Worm (Caenorhabditis elegans) whole organism, L1 larva: ENCODE results near the gene F37C12.18.

Source experiments
- C04F5.9 ChIP-seq: sonication (generic microtip); optimal IDR thresholded peaks from 2 replicates; lab custom pipeline; 2016; ENCODE audit warnings: missing genetic modification characterization, missing compliant biosample characterization
- C34B4.2 ChIP-seq: sonication (generic microtip); optimal IDR thresholded peaks from 2 replicates; lab custom pipeline; 2017; ENCODE audit warnings: mild to moderate bottlenecking, missing genetic modification characterization, missing compliant biosample characterization
- F16B12.6 ChIP-seq: fragments of 150-350 bp; optimal IDR thresholded peaks from 2 replicates; lab custom pipeline; 2014; ENCODE audit warnings: missing biosample characterization, missing genetic modification characterization
- Y116A8C.19 ChIP-seq: sonication (generic microtip); optimal IDR thresholded peaks from 2 replicates; lab custom pipeline; 2016; ENCODE audit warnings: missing compliant biosample characterization, missing genetic modification characterization, borderline replicate concordance
- aha-1 ChIP-seq: fragments of 150-350 bp; optimal IDR thresholded peaks from 2 replicates; lab custom pipeline; 2014; ENCODE audit warnings: missing biosample characterization, missing genetic modification characterization
- alr-1 ChIP-seq: fragments of 200-800 bp; sonication (Bioruptor generic); optimal IDR thresholded peaks from 2 replicates; lab custom pipeline; 2018; ENCODE audit warnings: borderline replicate concordance, mild to moderate bottlenecking, missing genetic modification characterization, missing compliant biosample characterization
- ceh-63 ChIP-seq: fragments of 200-800 bp; sonication (Bioruptor generic); optimal IDR thresholded peaks from 2 replicates; lab custom pipeline; 2018; ENCODE audit warnings: mild to moderate bottlenecking, missing genetic modification characterization, missing compliant biosample characterization
- ceh-8 ChIP-seq: fragments of 200-800 bp; sonication (Bioruptor generic); optimal IDR thresholded peaks from 2 replicates; lab custom pipeline; 2018; ENCODE audit warnings: mild to moderate bottlenecking, missing genetic modification characterization, moderate library complexity, missing compliant biosample characterization
- ceh-88 ChIP-seq: fragments of 200-800 bp; sonication (Bioruptor generic); IDR thresholded peaks from 2 replicates; pipeline ENCODE4 v1.3.6; 2022; ENCODE audit warnings: missing genetic modification characterization, missing compliant biosample characterization
- ceh-90 ChIP-seq: sonication (generic microtip); optimal IDR thresholded peaks from 2 replicates; lab custom pipeline; 2016; ENCODE audit warnings: missing genetic modification characterization, missing compliant biosample characterization
- ces-1 ChIP-seq: fragments of 150-350 bp; optimal IDR thresholded peaks from 2 replicates; lab custom pipeline; 2014; ENCODE audit warnings: missing biosample characterization, missing genetic modification reagents, missing genetic modification characterization
- dpl-1 ChIP-seq, 3 experiments: fragments of 150-350 bp in 2 of 3; sonication (generic microtip) in 1 of 3; optimal IDR thresholded peaks; 2 replicates each; lab custom pipeline; 2014 to 2017; ENCODE audit warnings: missing biosample characterization in 3 of 3, missing genetic modification characterization in 3 of 3, missing genetic modification reagents in 3 of 3
- dsc-1 ChIP-seq: sonication (generic microtip); optimal IDR thresholded peaks from 2 replicates; lab custom pipeline; 2016; ENCODE audit warnings: mild to moderate bottlenecking, missing genetic modification characterization, missing compliant biosample characterization
- efl-3 ChIP-seq: fragments of 200-800 bp; sonication (Bioruptor generic); optimal IDR thresholded peaks from 2 replicates; lab custom pipeline; 2018; ENCODE audit warnings: mild to moderate bottlenecking, missing genetic modification characterization, missing compliant biosample characterization
- egl-13 ChIP-seq: sonication (generic microtip); optimal IDR thresholded peaks from 2 replicates; lab custom pipeline; 2016; ENCODE audit warnings: missing genotype, missing genetic modification reagents, missing genetic modification characterization, missing compliant biosample characterization
- egl-27 ChIP-seq, 2 experiments: fragments of 150-350 bp in 1 of 2; sonication (generic microtip); optimal IDR thresholded peaks; 3 replicates each; lab custom pipeline; 2017 to 2018; ENCODE audit warnings: missing biosample characterization in 2 of 2, missing genetic modification characterization in 2 of 2, missing genetic modification reagents in 2 of 2
- elt-2 ChIP-seq: sonication (generic microtip); optimal IDR thresholded peaks from 2 replicates; lab custom pipeline; 2016; ENCODE audit warnings: missing genetic modification characterization, mild to moderate bottlenecking, inconsistent platforms, missing compliant biosample characterization, missing genetic modification reagents
- ets-5 ChIP-seq: fragments of 200-800 bp; sonication (Bioruptor generic); IDR thresholded peaks from 2 replicates; pipeline ENCODE4 v1.3.6; 2022; ENCODE audit warnings: missing genetic modification characterization, missing compliant biosample characterization
- fkh-8 ChIP-seq: sonication (generic microtip); optimal IDR thresholded peaks from 2 replicates; lab custom pipeline; 2016; ENCODE audit warnings: mild to moderate bottlenecking, missing genetic modification characterization, missing compliant biosample characterization
- fos-1 ChIP-seq: fragments of 150-350 bp; optimal IDR thresholded peaks from 2 replicates; lab custom pipeline; 2014; ENCODE audit warnings: missing biosample characterization, missing genetic modification characterization
- hpl-2 ChIP-seq: fragments of 150-350 bp; optimal IDR thresholded peaks from 2 replicates; lab custom pipeline; 2014; ENCODE audit warnings: missing biosample characterization, missing genetic modification reagents, missing genetic modification characterization
- irx-1 ChIP-seq: sonication (generic microtip); optimal IDR thresholded peaks from 2 replicates; lab custom pipeline; 2016; ENCODE audit warnings: missing genetic modification characterization, missing compliant biosample characterization
- jun-1 ChIP-seq: fragments of 150-350 bp; optimal IDR thresholded peaks from 2 replicates; lab custom pipeline; 2014; ENCODE audit warnings: missing biosample characterization, missing genetic modification reagents, missing genetic modification characterization
- lin-35 ChIP-seq, 2 experiments: fragments of 150-350 bp; optimal IDR thresholded peaks; 2 replicates each; lab custom pipeline; 2014; ENCODE audit warnings: missing biosample characterization in 2 of 2, missing genetic modification characterization in 2 of 2, missing genetic modification reagents in 2 of 2
- lin-39 ChIP-seq: fragments of 150-350 bp; optimal IDR thresholded peaks from 2 replicates; lab custom pipeline; 2014; ENCODE audit warnings: missing biosample characterization, missing genetic modification reagents, missing genetic modification characterization
- lir-3 ChIP-seq: sonication (generic microtip); optimal IDR thresholded peaks from 2 replicates; lab custom pipeline; 2016; ENCODE audit warnings: mild to moderate bottlenecking, missing genetic modification characterization, moderate library complexity, missing compliant biosample characterization; ENCODE audit not compliant: poor library complexity
- lsy-2 ChIP-seq, 2 experiments: fragments of 150-350 bp; optimal IDR thresholded peaks; 2 replicates each; lab custom pipeline; 2014; ENCODE audit warnings: missing biosample characterization in 2 of 2, missing genetic modification characterization in 2 of 2
- mab-9 ChIP-seq: fragments of 200-800 bp; sonication (Bioruptor generic); IDR thresholded peaks from 2 replicates; pipeline ENCODE4 v1.3.6; 2022; ENCODE audit warnings: missing genetic modification reagents, missing genetic modification characterization, missing compliant biosample characterization
- mef-2 ChIP-seq: fragments of 150-350 bp; optimal IDR thresholded peaks from 2 replicates; lab custom pipeline; 2014; ENCODE audit warnings: missing biosample characterization, missing genetic modification characterization
- nhr-11 ChIP-seq: fragments of 150-350 bp; optimal IDR thresholded peaks from 2 replicates; lab custom pipeline; 2014; ENCODE audit warnings: missing biosample characterization, missing genetic modification characterization
- nhr-47 ChIP-seq: sonication (generic microtip); optimal IDR thresholded peaks from 2 replicates; lab custom pipeline; 2016; ENCODE audit warnings: mild to moderate bottlenecking, missing genetic modification characterization, moderate library complexity, missing compliant biosample characterization
- nhr-71 ChIP-seq: sonication (generic microtip); optimal IDR thresholded peaks from 2 replicates; lab custom pipeline; 2016; ENCODE audit warnings: mild to moderate bottlenecking, missing genetic modification characterization, moderate library complexity, missing compliant biosample characterization
- nhr-77 ChIP-seq: fragments of 150-350 bp; optimal IDR thresholded peaks from 2 replicates; lab custom pipeline; 2014; ENCODE audit warnings: missing biosample characterization, missing genetic modification characterization
- nhr-84 ChIP-seq: sonication (generic microtip); optimal IDR thresholded peaks from 2 replicates; lab custom pipeline; 2017; ENCODE audit warnings: missing biosample characterization, missing genetic modification characterization
- nhr-85 ChIP-seq: sonication (generic microtip); peaks from one replicate; lab custom pipeline; 2016; ENCODE audit warnings: missing genetic modification characterization, inconsistent platforms, missing compliant biosample characterization
- nhr-90 ChIP-seq: sonication (generic microtip); optimal IDR thresholded peaks from 2 replicates; lab custom pipeline; 2016; ENCODE audit warnings: mild to moderate bottlenecking, missing genetic modification characterization, missing compliant biosample characterization; ENCODE audit not compliant: poor library complexity
- pag-3 ChIP-seq: sonication (generic microtip); optimal IDR thresholded peaks from 2 replicates; lab custom pipeline; 2017; ENCODE audit warnings: missing genetic modification characterization, mild to moderate bottlenecking, missing compliant biosample characterization, antibody characterized with exemption, borderline replicate concordance; ENCODE audit not compliant: insufficient read depth
- pqm-1 ChIP-seq: sonication (generic microtip); optimal IDR thresholded peaks from 3 replicates; lab custom pipeline; 2017; ENCODE audit warnings: missing biosample characterization, missing genetic modification characterization
- rnt-1 ChIP-seq: sonication (generic microtip); optimal IDR thresholded peaks from 2 replicates; lab custom pipeline; 2016; ENCODE audit warnings: mild to moderate bottlenecking, missing genetic modification characterization, moderate library complexity, missing compliant biosample characterization
- snu-23 ChIP-seq: sonication (generic microtip); optimal IDR thresholded peaks from 2 replicates; lab custom pipeline; 2016; ENCODE audit warnings: missing genetic modification characterization, missing compliant biosample characterization
- sox-4 ChIP-seq: sonication (generic microtip); optimal IDR thresholded peaks from 2 replicates; lab custom pipeline; 2016; ENCODE audit warnings: missing genetic modification characterization, missing compliant biosample characterization
- sptf-1 ChIP-seq: fragments of 150-350 bp; optimal IDR thresholded peaks from 2 replicates; lab custom pipeline; 2014; ENCODE audit warnings: missing biosample characterization, missing genetic modification characterization
- tbx-2 ChIP-seq: sonication (generic microtip); optimal IDR thresholded peaks from 2 replicates; lab custom pipeline; 2016; ENCODE audit warnings: missing genetic modification characterization, missing compliant biosample characterization
- unc-30 ChIP-seq: sonication (generic microtip); optimal IDR thresholded peaks from 2 replicates; lab custom pipeline; 2017; ENCODE audit warnings: missing biosample characterization, missing genetic modification characterization
- unc-86 ChIP-seq: sonication (generic microtip); optimal IDR thresholded peaks from 2 replicates; lab custom pipeline; 2016; ENCODE audit warnings: missing genetic modification characterization, missing compliant biosample characterization
- vab-15 ChIP-seq: sonication (generic microtip); optimal IDR thresholded peaks from 2 replicates; lab custom pipeline; 2017; ENCODE audit warnings: missing genotype, mild to moderate bottlenecking, missing genetic modification characterization, missing compliant biosample characterization
- xbp-1 ChIP-seq: sonication (generic microtip); optimal IDR thresholded peaks from 2 replicates; lab custom pipeline; 2016; ENCODE audit warnings: missing genetic modification characterization, missing compliant biosample characterization
- zag-1 ChIP-seq: fragments of 150-350 bp; optimal IDR thresholded peaks from 2 replicates; lab custom pipeline; 2014; ENCODE audit warnings: missing biosample characterization, missing genetic modification characterization
- ztf-4 ChIP-seq: fragments of 150-350 bp; optimal IDR thresholded peaks from 2 replicates; lab custom pipeline; 2014; ENCODE audit warnings: missing biosample characterization, missing genetic modification characterization

The F37C12.18 gene

DNA sequence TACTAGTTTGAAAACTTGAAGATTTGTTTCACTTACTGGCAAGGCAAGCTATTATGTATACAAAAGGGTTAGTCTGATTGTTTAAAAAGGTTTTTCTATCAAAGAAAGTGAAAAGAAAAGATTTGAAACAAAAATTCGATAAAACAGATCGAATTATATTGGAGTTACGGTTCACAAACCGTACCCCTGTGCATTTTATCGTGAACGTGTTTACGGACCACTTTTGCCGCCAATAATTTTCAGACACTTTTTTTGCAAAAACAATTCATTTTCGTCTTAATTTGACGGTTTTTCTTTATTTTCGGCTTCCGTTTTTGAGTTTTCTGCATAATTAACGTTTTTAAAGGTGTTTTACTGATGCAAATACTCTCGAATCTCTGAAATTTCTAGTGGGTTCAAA lies 29.9 kb downstream of the F37C12.18 start:
- TF ChIP-seq aha-1 (tag; lab: Kevin White, UChicago) (no peak), elt-2 (tag; lab: Kevin White, UChicago) (no peak), Y116A8C.19 (tag; lab: Kevin White, UChicago) (no peak), fkh-8 (tag; lab: Kevin White, UChicago) (no peak), F16B12.6 (tag; lab: Kevin White, UChicago) (no peak), nhr-84 (tag; lab: Kevin White, UChicago) (no peak), mab-9 (no peak)

DNA sequence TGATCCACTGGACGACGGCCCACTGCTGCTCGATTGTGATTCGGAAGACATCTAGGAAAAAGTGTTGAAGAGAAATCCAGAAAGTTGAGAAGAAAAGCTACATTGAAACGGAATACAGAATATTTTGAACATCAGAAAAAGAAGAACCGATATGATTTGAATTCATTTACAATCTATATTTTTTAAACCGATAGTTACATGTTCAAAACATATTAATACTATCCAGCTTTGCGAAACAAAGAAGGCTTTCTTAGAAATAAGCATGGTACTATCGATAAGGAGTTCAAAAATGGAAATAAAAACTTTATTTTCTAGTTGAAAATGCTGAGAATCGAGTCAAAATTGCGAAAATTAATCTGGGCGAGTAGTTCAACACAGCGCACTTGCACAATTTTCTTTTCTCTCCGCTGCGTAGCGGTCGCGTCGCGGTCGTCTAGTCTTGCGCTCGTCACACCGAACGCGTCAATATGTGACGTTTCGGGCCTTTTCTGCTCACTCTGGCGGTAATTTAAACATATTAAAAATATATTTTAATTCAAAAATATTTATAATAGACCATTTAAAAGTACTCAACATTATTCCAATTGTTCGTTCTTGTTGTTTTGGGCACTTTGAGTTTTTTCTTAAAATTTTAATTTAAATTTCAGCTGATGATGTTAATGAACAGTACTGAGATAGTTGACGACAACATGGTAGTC lies 33.0 kb downstream of the F37C12.18 start, which contains the start of the genes syf-2 and K04G7.1:
Gene syf-2, minus strand, starts transcription at position 51 of the 698 bp plus-strand sequence.
Gene K04G7.1, plus strand, starts transcription at position 648 of the 698 bp plus-strand sequence.
- TF ChIP-seq irx-1 (tag; lab: Kevin White, UChicago) (peak; percentile 70), efl-3 (GFP tag; lab: Kevin White, UChicago) (no peak), fos-1 (tag; lab: Kevin White, UChicago) (peak; percentile 34), jun-1 (peak; percentile 86), nhr-77 (tag; lab: Kevin White, UChicago) (peak; percentile 89), unc-30 (tag; lab: Kevin White, UChicago) (no peak), ces-1 (GFP tag; lab: Kevin White, UChicago) (no peak), ceh-63 (GFP tag; lab: Kevin White, UChicago) (no peak), nhr-47 (tag; lab: Kevin White, UChicago) (peak; percentile 90), hpl-2 (GFP tag; lab: Kevin White, UChicago) (peak; percentile 52), ceh-8 (GFP tag; lab: Kevin White, UChicago) (peak; percentile 46), C04F5.9 (peak; percentile 64), egl-13 (tag; lab: Kevin White, UChicago) (peak; percentile 85), lir-3 (peak; percentile 62), alr-1 (tag; lab: Kevin White, UChicago) (no peak), ztf-4 (tag; lab: Kevin White, UChicago) (peak; percentile 77), lsy-2 (tag; optimal IDR thresholded peaks at IDR 0.05; lab: Kevin White, UChicago) (peak; percentile 95), ets-5 (GFP tag; lab: Robert Waterston, UW) (no peak), dpl-1 (GFP tag; optimal IDR thresholded peaks at IDR 0.05; lab: Kevin White, UChicago) (peak; percentile 90 to 94 (median 91)), snu-23 (GFP tag; lab: Kevin White, UChicago) (peak; percentile 92), ceh-90 (tag; lab: Kevin White, UChicago) (no peak), lin-39 (tag; lab: Kevin White, UChicago) (peak; percentile 76), vab-15 (tag; lab: Kevin White, UChicago) (no peak), nhr-90 (peak; percentile 80), pqm-1 (tag; lab: Kevin White, UChicago) (no peak), sox-4 (tag; lab: Kevin White, UChicago) (no peak), dsc-1 (tag; lab: Kevin White, UChicago) (peak; percentile 80), mab-9 (peak; percentile 61; the same call in 1 of the 2 replicates), pag-3 (tag; lab: Kevin White, UChicago) (no peak), zag-1 (peak; percentile 20), C34B4.2 (tag; lab: Kevin White, UChicago) (no peak), tbx-2 (tag; lab: Kevin White, UChicago) (peak; percentile 91), ceh-88 (GFP tag; lab: Robert Waterston, UW) (peak; percentile 72; the same call in 1 of the 2 replicates), nhr-11 (tag; lab: Kevin White, UChicago) (peak; percentile 70), unc-86 (tag; lab: Kevin White, UChicago) (peak; percentile 85), lin-35 (GFP tag; optimal IDR thresholded peaks at IDR 0.05; lab: Kevin White, UChicago) (peak; percentile 93 to 96), elt-2 (tag; lab: Kevin White, UChicago) (peak; percentile 45), nhr-85 (peak; percentile 97), nhr-71 (peak; percentile 95), rnt-1 (peak; percentile 84), mef-2 (peak; percentile 62), sptf-1 (tag; lab: Kevin White, UChicago) (no peak), egl-27 (tag; optimal IDR thresholded peaks at IDR 0.05; lab: Kevin White, UChicago) (peak; percentile 78 to 87), xbp-1 (tag; lab: Kevin White, UChicago) (peak; percentile 91)
